Fruit fly (Drosophila melanogaster): ENCODE measurements around the gene boss.

boss gene

dm6 chr3R:26011542-26011941, 49.7 kb downstream of the boss start (continued):
- no peak for TF ChIP-seq danr (GFP tag; IDR thresholded peaks at IDR 0.05)
- no peak for TF ChIP-seq gce (GFP tag; IDR thresholded peaks at IDR 0.05)
- TF ChIP-seq slou (GFP tag; optimal IDR thresholded peaks at IDR 0.05): no peak
- TF ChIP-seq hb (GFP tag; IDR thresholded peaks at IDR 0.05; ENCODE audit: partially characterized antibody): no peak
- TF ChIP-seq gt (GFP tag; IDR thresholded peaks at IDR 0.05): no peak
- TF ChIP-seq run (tag; optimal IDR thresholded peaks at IDR 0.05): no peak
- TF ChIP-seq gfzf (GFP tag; optimal IDR thresholded peaks at IDR 0.05): no peak
- no peak for TF ChIP-seq D19B (GFP tag; optimal IDR thresholded peaks at IDR 0.05)
- TF ChIP-seq ERR (GFP tag; optimal IDR thresholded peaks at IDR 0.05): no peak
- TF ChIP-seq trem (tag; optimal IDR thresholded peaks at IDR 0.05): no peak
- TF ChIP-seq CG17385 (GFP tag; optimal IDR thresholded peaks at IDR 0.05): peak; percentile 49
- peak; percentile 80 for TF ChIP-seq Kr (GFP tag; optimal IDR thresholded peaks at IDR 0.05)
- TF ChIP-seq jumu (GFP tag; optimal IDR thresholded peaks at IDR 0.05): no peak
- TF ChIP-seq CG18011 (GFP tag; optimal IDR thresholded peaks at IDR 0.05): no peak
- TF ChIP-seq Six4 (GFP tag; optimal IDR thresholded peaks at IDR 0.05): no peak
- peak; percentile 11 for TF ChIP-seq CG11504 (tag; optimal IDR thresholded peaks at IDR 0.05)
- TF ChIP-seq Sry-β (GFP tag; optimal IDR thresholded peaks at IDR 0.05): peak; percentile 9
- no peak for TF ChIP-seq rib (GFP tag; IDR thresholded peaks at IDR 0.05)
- TF ChIP-seq Xbp1 (GFP tag; optimal IDR thresholded peaks at IDR 0.05): no peak
- peak; percentile 65 for TF ChIP-seq CG7987 (GFP tag; optimal IDR thresholded peaks at IDR 0.05)
- TF ChIP-seq bbx (GFP tag; IDR thresholded peaks at IDR 0.05; ENCODE audit: partially characterized antibody): no peak
- TF ChIP-seq GATAe (GFP tag; conservative IDR thresholded peaks at IDR 0.05): no peak
- TF ChIP-seq dysf (GFP tag; IDR thresholded peaks at IDR 0.05): no peak
- no peak for TF ChIP-seq B-H1 (GFP tag; IDR thresholded peaks at IDR 0.05)
- TF ChIP-seq CG4820 (GFP tag; optimal IDR thresholded peaks at IDR 0.05): no peak
- no peak for TF ChIP-seq CG4730 (GFP tag; IDR thresholded peaks at IDR 0.05)
- no peak for TF ChIP-seq esg (GFP tag; conservative IDR thresholded peaks at IDR 0.05)
- no peak for TF ChIP-seq HLH3B (GFP tag; IDR thresholded peaks at IDR 0.05)
- no peak for TF ChIP-seq CG15073 (GFP tag; optimal IDR thresholded peaks at IDR 0.05)
- peak; percentile 46 for TF ChIP-seq twi (tag; optimal IDR thresholded peaks at IDR 0.05)
- no peak for TF ChIP-seq CG10654 (GFP tag; optimal IDR thresholded peaks at IDR 0.05)
- TF ChIP-seq lola (GFP tag; optimal IDR thresholded peaks at IDR 0.05): peak in 1 of 3 experiments; percentile 30
- peak; percentile 40 for TF ChIP-seq PHDP (tag; optimal IDR thresholded peaks at IDR 0.05)
- TF ChIP-seq kay (GFP tag; optimal IDR thresholded peaks at IDR 0.05): no peak
- no peak for TF ChIP-seq Fer2 (tag; optimal IDR thresholded peaks at IDR 0.05)
- TF ChIP-seq CG2889 (GFP tag; IDR thresholded peaks at IDR 0.05): no peak
- no peak for TF ChIP-seq mld (GFP tag; IDR thresholded peaks at IDR 0.05; ENCODE audit: partially characterized antibody)
- no peak for TF ChIP-seq hth (optimal IDR thresholded peaks at IDR 0.05)
- TF ChIP-seq CG2116 (GFP tag; optimal IDR thresholded peaks at IDR 0.05): peak; percentile 1
- no peak for TF ChIP-seq CG14441 (GFP tag; IDR thresholded peaks at IDR 0.05)
- TF ChIP-seq Rx (GFP tag; IDR thresholded peaks at IDR 0.05): no peak
- no peak for TF ChIP-seq CG14860 (GFP tag; IDR thresholded peaks at IDR 0.05; ENCODE audit: partially characterized antibody)
- TF ChIP-seq CG6654 (GFP tag; optimal IDR thresholded peaks at IDR 0.05): no peak
- peak; percentile 52 for TF ChIP-seq sqz (GFP tag; optimal IDR thresholded peaks at IDR 0.05)
- peak; percentile 20 for TF ChIP-seq Nf-YB (GFP tag; optimal IDR thresholded peaks at IDR 0.05)
- no peak for TF ChIP-seq CG17328 (GFP tag; IDR thresholded peaks at IDR 0.05)
- TF ChIP-seq CG11723 (GFP tag; optimal IDR thresholded peaks at IDR 0.05): no peak
- peak; percentile 64 for TF ChIP-seq odd (GFP tag; optimal IDR thresholded peaks at IDR 0.05)
- TF ChIP-seq dmrt99B (tag; optimal IDR thresholded peaks at IDR 0.05): peak; percentile 9
- no peak for TF ChIP-seq gsb (GFP tag; IDR thresholded peaks at IDR 0.05)
- TF ChIP-seq nerfin-1 (tag; optimal IDR thresholded peaks at IDR 0.05): peak; percentile 57
- TF ChIP-seq Lim3 (GFP tag; IDR thresholded peaks at IDR 0.05): no peak
